Fruit fly (Drosophila melanogaster) whole organism, embryonic: Measurements from ENCODE around the gene fend.

Experiments used
- BEAF-32 ChIP-seq: fragments of 200-800 bp; sonication (Bioruptor generic); optimal IDR thresholded peaks from 3 replicates; lab custom pipeline; 2017; ENCODE audit warnings: missing biosample characterization, missing genetic modification characterization, mild to moderate bottlenecking, moderate library complexity, missing genetic modification reagents
- CG10267 ChIP-seq: fragments of 200-800 bp; sonication (Bioruptor generic); optimal IDR thresholded peaks from 2 replicates; lab custom pipeline; 2018; ENCODE audit warnings: missing biosample characterization, mild to moderate bottlenecking, missing genetic modification characterization, moderate library complexity
- CG12155 ChIP-seq: fragments of 200-800 bp; sonication (Bioruptor generic); optimal IDR thresholded peaks from 3 replicates; lab custom pipeline; 2016; ENCODE audit warnings: missing biosample characterization, missing genetic modification characterization
- CG12769 ChIP-seq: fragments of 200-800 bp; sonication (Bioruptor generic); optimal IDR thresholded peaks from 2 replicates; lab custom pipeline; 2019; ENCODE audit warnings: missing biosample characterization, mild to moderate bottlenecking, missing genetic modification characterization, moderate library complexity
- CG13296 ChIP-seq: fragments of 200-800 bp; sonication (Bioruptor generic); optimal IDR thresholded peaks from 3 replicates; lab custom pipeline; 2018; ENCODE audit warnings: missing biosample characterization, mild to moderate bottlenecking, missing genetic modification characterization
- CG14014 ChIP-seq: fragments of 200-800 bp; sonication (Bioruptor generic); IDR thresholded peaks from 2 replicates; pipeline ENCODE4 v1.3.6; 2022; ENCODE audit warnings: missing biosample characterization, missing genetic modification characterization
- CG18599 ChIP-seq: fragments of 200-800 bp; sonication (Bioruptor generic); optimal IDR thresholded peaks from 3 replicates; lab custom pipeline; 2017; ENCODE audit warnings: missing biosample characterization, missing genetic modification characterization, mild to moderate bottlenecking, moderate library complexity, missing genetic modification reagents
- CG2712 ChIP-seq: fragments of 200-800 bp; optimal IDR thresholded peaks from 3 replicates; lab custom pipeline; 2019; ENCODE audit warnings: missing biosample characterization, mild to moderate bottlenecking, missing genetic modification characterization, moderate library complexity
- CG31365 ChIP-seq: fragments of 200-800 bp; sonication (Bioruptor generic); optimal IDR thresholded peaks from 2 replicates; lab custom pipeline; 2018; ENCODE audit warnings: missing biosample characterization, mild to moderate bottlenecking, missing genetic modification characterization
- CG32532 ChIP-seq: fragments of 200-800 bp; sonication (Bioruptor generic); IDR thresholded peaks from 2 replicates; pipeline ENCODE4 v1.3.6; 2022; ENCODE audit warnings: missing biosample characterization, missing genetic modification characterization
- CG3847 ChIP-seq: fragments of 200-800 bp; sonication (Bioruptor generic); IDR thresholded peaks from 2 replicates; pipeline ENCODE4 v1.3.6; 2022; ENCODE audit warnings: missing biosample characterization, missing genetic modification characterization
- CG5180 ChIP-seq: fragments of 200-800 bp; sonication (Bioruptor generic); optimal IDR thresholded peaks from 3 replicates; lab custom pipeline; 2017; ENCODE audit warnings: missing biosample characterization, missing genetic modification characterization, mild to moderate bottlenecking, moderate library complexity, missing genetic modification reagents
- CG7928 ChIP-seq: fragments of 200-800 bp; sonication (Bioruptor generic); optimal IDR thresholded peaks from 2 replicates; lab custom pipeline; 2017; ENCODE audit warnings: missing biosample characterization, mild to moderate bottlenecking, missing genetic modification characterization
- Dfd ChIP-seq, 2 experiments: fragments of >200 bp; optimal IDR thresholded peaks; 2 replicates each; lab custom pipeline; 2017; ENCODE audit warnings: missing biosample characterization in 2 of 2, missing genetic modification characterization in 2 of 2
- Doc3 ChIP-seq: fragments of 200-800 bp; sonication (Bioruptor generic); IDR thresholded peaks from 3 replicates; pipeline ENCODE4 v1.3.6; 2022; ENCODE audit warnings: missing biosample characterization, missing genetic modification characterization; ENCODE audit not compliant: partially characterized antibody
- Eip74EF ChIP-seq, 2 experiments: fragments of 200-800 bp in 1 of 2; fragments of >200 bp in 1 of 2; sonication (Bioruptor generic) in 1 of 2; optimal IDR thresholded peaks; 2 replicates each; lab custom pipeline; 2017 to 2019; ENCODE audit warnings: missing biosample characterization in 2 of 2, missing genetic modification characterization in 2 of 2, mild to moderate bottlenecking in 1 of 2, moderate library complexity in 1 of 2
- Ets65A ChIP-seq: fragments of 200-800 bp; sonication (Bioruptor generic); peaks from one replicate; lab custom pipeline; 2016; ENCODE audit warnings: missing biosample characterization, missing genetic modification characterization
- Ets97D ChIP-seq: fragments of 200-800 bp; sonication (Bioruptor generic); optimal IDR thresholded peaks from 3 replicates; lab custom pipeline; 2016; ENCODE audit warnings: missing biosample characterization, missing genetic modification characterization
- Fer2 ChIP-seq: fragments of 200-800 bp; sonication (Bioruptor generic); optimal IDR thresholded peaks from 2 replicates; lab custom pipeline; 2018; ENCODE audit warnings: missing biosample characterization, mild to moderate bottlenecking, missing genetic modification characterization, moderate library complexity
- HmgD ChIP-seq: fragments of 200-800 bp; sonication (Bioruptor generic); optimal IDR thresholded peaks from 3 replicates; lab custom pipeline; 2016; ENCODE audit warnings: missing biosample characterization, missing genetic modification characterization
- Kr ChIP-seq: fragments of 200-800 bp; sonication (Bioruptor generic); optimal IDR thresholded peaks from 2 replicates; lab custom pipeline; 2017; ENCODE audit warnings: missing biosample characterization, mild to moderate bottlenecking, missing genetic modification characterization
- Lpt ChIP-seq: fragments of >200 bp; optimal IDR thresholded peaks from 2 replicates; lab custom pipeline; 2018; ENCODE audit warnings: missing biosample characterization, missing genetic modification characterization
- Med ChIP-seq: fragments of 200-800 bp; sonication (Bioruptor generic); peaks from one replicate; lab custom pipeline; 2016; ENCODE audit warnings: missing biosample characterization, missing genetic modification characterization, mild to moderate bottlenecking, inconsistent platforms, moderate library complexity
- NK7.1 ChIP-seq: fragments of 200-800 bp; sonication (Bioruptor generic); optimal IDR thresholded peaks from 3 replicates; lab custom pipeline; 2016; ENCODE audit warnings: missing biosample characterization, missing genetic modification characterization
- Nf-YB ChIP-seq: fragments of 200-800 bp; sonication (Bioruptor generic); optimal IDR thresholded peaks from 3 replicates; lab custom pipeline; 2019; ENCODE audit warnings: missing biosample characterization, mild to moderate bottlenecking, missing genetic modification characterization, moderate library complexity
- PHDP ChIP-seq: fragments of 200-800 bp; sonication (Bioruptor generic); optimal IDR thresholded peaks from 3 replicates; lab custom pipeline; 2018; ENCODE audit warnings: missing biosample characterization, mild to moderate bottlenecking, missing genetic modification characterization, moderate library complexity
- Pdp1 ChIP-seq, 2 experiments: fragments of 200-800 bp; sonication (Bioruptor generic); optimal IDR thresholded peaks; 3 replicates each; lab custom pipeline; 2016; ENCODE audit warnings: missing biosample characterization in 2 of 2, missing genetic modification characterization in 2 of 2, mild to moderate bottlenecking in 1 of 2, moderate library complexity in 1 of 2
- Six4 ChIP-seq: fragments of 200-800 bp; sonication (Bioruptor generic); optimal IDR thresholded peaks from 2 replicates; lab custom pipeline; 2016; ENCODE audit warnings: missing biosample characterization, missing genetic modification characterization
- Sox102F ChIP-seq: fragments of 200-800 bp; sonication (Bioruptor generic); optimal IDR thresholded peaks from 2 replicates; lab custom pipeline; 2018; ENCODE audit warnings: missing biosample characterization, mild to moderate bottlenecking, missing genetic modification characterization, moderate library complexity
- Xrp1 ChIP-seq: fragments of 200-800 bp; sonication (Bioruptor generic); IDR thresholded peaks from 2 replicates; pipeline ENCODE4 v1.3.6; 2022; ENCODE audit warnings: missing biosample characterization, missing genetic modification characterization
- abd-A ChIP-seq: fragments of 200-800 bp; sonication (Bioruptor generic); optimal IDR thresholded peaks from 3 replicates; lab custom pipeline; 2019; ENCODE audit warnings: missing biosample characterization, mild to moderate bottlenecking, missing genetic modification characterization, moderate library complexity
- al ChIP-seq: fragments of 200-800 bp; sonication (Bioruptor generic); IDR thresholded peaks from 2 replicates; pipeline ENCODE4 v1.3.6; 2022; ENCODE audit warnings: missing biosample characterization, missing genetic modification characterization
- ato ChIP-seq: fragments of 200-800 bp; sonication (Bioruptor generic); IDR thresholded peaks from 2 replicates; pipeline ENCODE4 v1.3.6; 2022; ENCODE audit warnings: missing biosample characterization, missing genetic modification characterization; ENCODE audit not compliant: partially characterized antibody
- az2 ChIP-seq: fragments of 200-800 bp; sonication (Bioruptor generic); optimal IDR thresholded peaks from 3 replicates; lab custom pipeline; 2016; ENCODE audit warnings: missing biosample characterization, missing genetic modification characterization
- bsh ChIP-seq, 2 experiments: fragments of 200-800 bp; sonication (Bioruptor generic); optimal IDR thresholded peaks; 2 replicates each; lab custom pipeline; 2017 to 2018; ENCODE audit warnings: mild to moderate bottlenecking in 2 of 2, missing biosample characterization in 2 of 2, missing genetic modification characterization in 2 of 2, moderate library complexity in 1 of 2
- crol ChIP-seq: fragments of 200-800 bp; sonication (Bioruptor generic); IDR thresholded peaks from 2 replicates; pipeline ENCODE4 v1.3.6; 2022; ENCODE audit warnings: missing biosample characterization, missing genetic modification characterization
- gcm ChIP-seq: fragments of 200-800 bp; sonication (Bioruptor generic); optimal IDR thresholded peaks from 2 replicates; lab custom pipeline; 2019; ENCODE audit warnings: missing biosample characterization, mild to moderate bottlenecking, missing genetic modification characterization, moderate library complexity
- gt ChIP-seq: fragments of 200-800 bp; sonication (Bioruptor generic); IDR thresholded peaks from 2 replicates; pipeline ENCODE4 v1.3.6; 2022; ENCODE audit warnings: missing biosample characterization, missing genetic modification characterization
- ind ChIP-seq: fragments of 200-800 bp; sonication (Bioruptor generic); optimal IDR thresholded peaks from 3 replicates; lab custom pipeline; 2016; ENCODE audit warnings: missing biosample characterization, missing genetic modification characterization
- klu ChIP-seq: fragments of 200-800 bp; sonication (Bioruptor generic); IDR thresholded peaks from 2 replicates; pipeline ENCODE4 v1.3.6; 2022; ENCODE audit warnings: missing biosample characterization, missing genetic modification characterization
- lab ChIP-seq: fragments of 200-800 bp; sonication (Bioruptor generic); optimal IDR thresholded peaks from 3 replicates; lab custom pipeline; 2017; ENCODE audit warnings: missing biosample characterization, missing genetic modification characterization, mild to moderate bottlenecking, moderate library complexity, missing genetic modification reagents
- nau ChIP-seq: fragments of 200-800 bp; sonication (Bioruptor generic); optimal IDR thresholded peaks from 3 replicates; lab custom pipeline; 2017; ENCODE audit warnings: missing biosample characterization, mild to moderate bottlenecking, missing genetic modification characterization, missing genetic modification reagents
- row ChIP-seq: fragments of 200-800 bp; sonication (Bioruptor generic); IDR thresholded peaks from 3 replicates; pipeline ENCODE4 v1.3.6; 2022; ENCODE audit warnings: missing biosample characterization, missing genetic modification characterization
- sd ChIP-seq: fragments of 200-800 bp; sonication (Bioruptor generic); optimal IDR thresholded peaks from 3 replicates; lab custom pipeline; 2018; ENCODE audit warnings: missing biosample characterization, mild to moderate bottlenecking, missing genetic modification characterization, moderate library complexity
- stc ChIP-seq: fragments of 200-800 bp; sonication (Bioruptor generic); IDR thresholded peaks from 2 replicates; pipeline ENCODE4 v1.3.6; 2022; ENCODE audit warnings: missing biosample characterization, missing genetic modification characterization
- tup ChIP-seq: fragments of 200-800 bp; sonication (Bioruptor generic); optimal IDR thresholded peaks from 2 replicates; lab custom pipeline; 2016; ENCODE audit warnings: missing biosample characterization, mild to moderate bottlenecking, missing genetic modification characterization, moderate library complexity
- z ChIP-seq: fragments of 200-800 bp; sonication (Bioruptor generic); IDR thresholded peaks from 3 replicates; pipeline ENCODE4 v1.3.6; 2022; ENCODE audit warnings: missing biosample characterization, missing genetic modification characterization

Gene fend

DNA sequence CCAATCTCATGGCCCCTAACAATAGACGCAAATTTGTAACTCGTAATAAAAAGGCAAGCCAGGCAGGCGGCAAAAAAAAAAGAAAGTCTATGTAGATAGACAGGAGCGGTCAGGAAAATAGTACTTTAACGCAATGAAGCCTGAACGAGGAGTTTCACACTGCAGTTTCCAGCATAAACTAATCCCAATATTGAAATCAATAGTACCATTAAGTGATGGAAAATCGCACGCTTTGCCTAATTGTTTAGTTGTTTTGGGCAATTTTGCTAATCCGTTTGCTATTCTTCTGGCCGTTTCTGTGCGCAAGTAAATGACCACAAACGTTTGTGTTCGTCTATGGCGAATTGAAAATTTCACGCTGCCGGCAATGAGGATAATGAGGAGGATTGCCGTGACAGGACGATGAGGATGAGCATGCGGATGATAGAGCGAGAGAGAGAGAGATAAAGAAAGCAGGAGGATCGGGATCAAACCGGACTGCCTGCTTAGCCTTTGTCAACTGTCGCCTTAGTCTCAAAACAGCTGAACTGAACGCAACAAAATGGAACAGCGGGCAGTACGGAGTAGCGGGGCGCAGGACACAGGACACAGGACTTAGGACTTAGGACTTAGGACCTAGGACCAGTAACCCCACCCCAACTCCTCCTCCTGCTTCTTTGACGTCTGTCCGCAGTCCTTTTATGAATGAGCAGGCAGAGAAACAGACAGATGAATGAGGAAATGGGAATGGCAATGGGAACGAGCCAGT, 7.5 kb downstream of the fend start (continued):
- TF ChIP-seq bsh (GFP tag; optimal IDR thresholded peaks at IDR 0.05; lab: Kevin White, UChicago) (peak in 1 of 2 experiments; percentile 20), ind (GFP tag; lab: Kevin White, UChicago) (peak; percentile 11), gt (GFP tag; lab: Robert Waterston, UW) (no peak), Dfd (GFP tag; optimal IDR thresholded peaks at IDR 0.05; lab: Kevin White, UChicago) (no peak), Kr (GFP tag; lab: Kevin White, UChicago) (peak; percentile 56), CG12155 (GFP tag; lab: Kevin White, UChicago) (no peak), CG2712 (tag; lab: Kevin White, UChicago) (peak; percentile 20), az2 (GFP tag; lab: Kevin White, UChicago) (peak; percentile 2), Sox102F (GFP tag; lab: Kevin White, UChicago) (peak; percentile 37), BEAF-32 (GFP tag; lab: Kevin White, UChicago) (no peak), gcm (no peak), HmgD (GFP tag; lab: Kevin White, UChicago) (no peak), CG32532 (GFP tag; lab: Robert Waterston, UW) (no peak), Med (GFP tag; lab: Kevin White, UChicago) (peak; percentile 77), Lpt (GFP tag; lab: Kevin White, UChicago) (no peak), Doc3 (GFP tag; lab: Robert Waterston, UW) (0 out of 3 replicates have a peak, but pooled peaks have one; percentile 18)

dm6 chrX:9122492-9122891, 12.4 kb downstream of the fend start:
- peak; percentile 67 for TF ChIP-seq abd-A (tag; lab: Kevin White, UChicago)
- no peak for TF ChIP-seq CG13296
- peak; percentile 51 for TF ChIP-seq CG12769 (tag; lab: Kevin White, UChicago)
- TF ChIP-seq row (GFP tag; lab: Robert Waterston, UW) = peak; percentile 22; the same call in 2 of the 3 replicates
- no peak for TF ChIP-seq bsh (GFP tag; optimal IDR thresholded peaks at IDR 0.05; lab: Kevin White, UChicago)
- TF ChIP-seq stc (GFP tag; lab: Robert Waterston, UW) = no peak
- no peak for TF ChIP-seq CG10267 (tag; lab: Kevin White, UChicago)
- peak; percentile 36 for TF ChIP-seq Ets65A (GFP tag; lab: Kevin White, UChicago)
- TF ChIP-seq Pdp1 (GFP tag; optimal IDR thresholded peaks at IDR 0.05; lab: Kevin White, UChicago) = peak in 1 of 2 experiments; percentile 12
- peak; percentile 14 for TF ChIP-seq CG18599 (GFP tag; lab: Kevin White, UChicago)
- TF ChIP-seq Six4 = no peak
- no peak for TF ChIP-seq CG3847
- no peak for TF ChIP-seq al
- TF ChIP-seq ato (GFP tag; lab: Robert Waterston, UW) = no peak
- peak; percentile 15 for TF ChIP-seq sd
- TF ChIP-seq Fer2 = no peak
- TF ChIP-seq NK7.1 (GFP tag; lab: Kevin White, UChicago) = no peak
- TF ChIP-seq Xrp1 (GFP tag; lab: Robert Waterston, UW) = 0 out of 2 replicates have a peak, but pooled peaks have one; percentile 4
- TF ChIP-seq klu = 0 out of 2 replicates have a peak, but pooled peaks have one; percentile 8
- TF ChIP-seq Nf-YB (GFP tag; lab: Kevin White, UChicago) = peak; percentile 15
- TF ChIP-seq CG7928 = no peak
- TF ChIP-seq CG5180 (GFP tag; lab: Kevin White, UChicago) = peak; percentile 47
- peak; percentile 47; the same call in 1 of the 3 replicates for TF ChIP-seq z (GFP tag; lab: Robert Waterston, UW)
- no peak for TF ChIP-seq PHDP (tag; lab: Kevin White, UChicago)
- no peak for TF ChIP-seq tup (GFP tag; lab: Kevin White, UChicago)
- 0 out of 2 replicates have a peak, but pooled peaks have one; percentile 7 for TF ChIP-seq CG14014 (GFP tag; lab: Robert Waterston, UW)
- no peak for TF ChIP-seq CG31365 (tag; lab: Kevin White, UChicago)
- TF ChIP-seq Eip74EF (GFP tag; optimal IDR thresholded peaks at IDR 0.05; lab: Kevin White, UChicago) = no peak
- peak; percentile 51 for TF ChIP-seq Med (GFP tag; lab: Kevin White, UChicago)
- peak; percentile 88 for TF ChIP-seq crol (GFP tag; lab: Robert Waterston, UW)
- peak; percentile 10 for TF ChIP-seq lab (GFP tag; lab: Kevin White, UChicago)
- TF ChIP-seq nau (GFP tag; lab: Kevin White, UChicago) = peak; percentile 62
- no peak for TF ChIP-seq Ets97D (GFP tag; lab: Kevin White, UChicago)
